Worm (Caenorhabditis elegans) whole organism, L1 larva: Measurements from ENCODE around the gene C38C3.3.

ENCODE experiments used
- grh-1 ChIP-seq: fragments of 200-800 bp; sonication (Bioruptor generic); IDR thresholded peaks from 2 replicates; pipeline ENCODE4 v1.3.6; 2022; ENCODE audit warnings: missing genetic modification reagents, missing genetic modification characterization, missing compliant biosample characterization
- nhr-237 ChIP-seq: fragments of 150-350 bp; optimal IDR thresholded peaks from 2 replicates; lab custom pipeline; 2014; ENCODE audit warnings: missing biosample characterization, missing genetic modification characterization

DNA sequence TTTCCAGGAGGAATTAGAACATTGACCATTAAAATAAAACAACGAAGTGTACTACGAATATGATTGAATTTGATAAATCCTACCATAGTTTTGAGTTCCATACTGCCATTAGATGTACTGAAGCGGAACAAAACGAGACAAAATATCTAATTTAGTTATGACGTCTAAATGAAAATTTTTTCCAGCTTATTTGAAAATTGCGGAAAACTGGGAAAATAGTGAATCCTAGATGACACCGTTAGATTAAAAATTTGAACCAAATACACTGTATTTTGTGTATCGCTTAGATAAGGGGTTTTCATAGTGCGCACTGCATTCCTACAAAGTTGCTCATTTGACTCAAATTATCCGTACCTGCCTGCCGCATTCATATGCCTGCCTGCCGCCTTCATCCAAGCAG is 35.7 kb downstream of the C38C3.3 start, which contains the start of gene K02H11.4:
- no peak for TF ChIP-seq nhr-237 (tag; lab: Kevin White, UChicago)
- TF ChIP-seq grh-1 (GFP tag; lab: Robert Waterston, UW): no peak
